Worm (Caenorhabditis elegans) whole organism, L4 larva: ENCODE data around the gene C16C10.2.
A peak's percentile ranks its signal among the peaks of the same experiment; 100 is the strongest.

Experiments used
- D1046.2 ChIP-seq: fragments of 200-800 bp; sonication (Bioruptor generic); IDR thresholded peaks from 2 replicates; pipeline ENCODE4 v1.3.6; 2022; ENCODE audit warnings: missing genetic modification characterization, missing compliant biosample characterization
- F10B5.3 ChIP-seq: sonication (generic microtip); optimal IDR thresholded peaks from 2 replicates; lab custom pipeline; 2016; ENCODE audit warnings: mild to moderate bottlenecking, missing genetic modification characterization, missing compliant biosample characterization
- F26F4.8 ChIP-seq: fragments of 200-800 bp; sonication (Bioruptor generic); conservative IDR thresholded peaks from 2 replicates; pipeline ENCODE4 v1.3.6; 2022; ENCODE audit warnings: missing genetic modification characterization, missing compliant biosample characterization
- F37D6.2 ChIP-seq: sonication (generic microtip); optimal IDR thresholded peaks from 2 replicates; lab custom pipeline; 2016; ENCODE audit warnings: mild to moderate bottlenecking, missing genetic modification characterization, missing compliant biosample characterization
- F44E2.7 ChIP-seq: fragments of 200-800 bp; sonication (Bioruptor generic); IDR thresholded peaks from 2 replicates; pipeline ENCODE4 v2.1.2; 2022; ENCODE audit warnings: missing genetic modification characterization, missing compliant biosample characterization
- T26A8.4 ChIP-seq: fragments of 200-800 bp; sonication (Bioruptor generic); IDR thresholded peaks from 2 replicates; pipeline ENCODE4 v1.3.6; 2022; ENCODE audit warnings: missing genetic modification characterization, missing compliant biosample characterization
- Y105C5A.15 ChIP-seq: fragments of 200-800 bp; sonication (Bioruptor generic); IDR thresholded peaks from 2 replicates; pipeline ENCODE4 v1.3.6; 2022; ENCODE audit warnings: missing genetic modification characterization, missing compliant biosample characterization
- Y5F2A.4 ChIP-seq: fragments of 200-800 bp; sonication (Bioruptor generic); optimal IDR thresholded peaks from 2 replicates; lab custom pipeline; 2018; ENCODE audit warnings: mild to moderate bottlenecking, missing genetic modification characterization, missing compliant biosample characterization
- Y75B8A.6 ChIP-seq: fragments of 200-800 bp; sonication (Bioruptor generic); IDR thresholded peaks from 2 replicates; pipeline ENCODE4 v1.3.6; 2022; ENCODE audit warnings: missing genetic modification reagents, missing genetic modification characterization, missing compliant biosample characterization
- ZK546.5 ChIP-seq, 2 experiments: sonication (generic microtip); optimal IDR thresholded peaks; 2 replicates each; lab custom pipeline; 2017; ENCODE audit warnings: missing biosample characterization in 2 of 2, missing genetic modification characterization in 2 of 2
- aly-2 ChIP-seq: sonication (generic microtip); optimal IDR thresholded peaks from 2 replicates; lab custom pipeline; 2018; ENCODE audit warnings: missing biosample characterization, missing genetic modification characterization
- arid-1 ChIP-seq: fragments of 200-800 bp; sonication (Bioruptor generic); conservative IDR thresholded peaks from 2 replicates; pipeline ENCODE4 v1.3.6; 2022; ENCODE audit warnings: missing genetic modification reagents, missing genetic modification characterization, missing compliant biosample characterization
- attf-4 ChIP-seq: sonication (generic microtip); optimal IDR thresholded peaks from 3 replicates; lab custom pipeline; 2017; ENCODE audit warnings: missing biosample characterization, missing genetic modification characterization
- ceh-44 ChIP-seq: fragments of 200-800 bp; sonication (Bioruptor generic); IDR thresholded peaks from 2 replicates; pipeline ENCODE4 v1.3.6; 2022; ENCODE audit warnings: missing genetic modification reagents, missing genetic modification characterization, missing compliant biosample characterization
- ceh-62 ChIP-seq: sonication (generic microtip); optimal IDR thresholded peaks from 2 replicates; lab custom pipeline; 2017; ENCODE audit warnings: missing biosample characterization, missing genetic modification characterization
- ces-1 ChIP-seq: fragments of 150-350 bp; sonication (generic microtip); optimal IDR thresholded peaks from 4 replicates; lab custom pipeline; 2014; ENCODE audit warnings: missing biosample characterization, missing genetic modification reagents, missing genetic modification characterization
- dmd-6 ChIP-seq: fragments of 200-800 bp; sonication (Bioruptor generic); IDR thresholded peaks from 2 replicates; pipeline ENCODE4 v1.3.6; 2022; ENCODE audit warnings: missing genetic modification reagents, missing genetic modification characterization, missing compliant biosample characterization
- dmd-9 ChIP-seq: fragments of 200-800 bp; sonication (Bioruptor generic); IDR thresholded peaks from 2 replicates; pipeline ENCODE4 v1.3.6; 2022; ENCODE audit warnings: missing genetic modification reagents, missing genetic modification characterization, missing compliant biosample characterization
- dpl-1 ChIP-seq: fragments of 150-350 bp; optimal IDR thresholded peaks from 2 replicates; lab custom pipeline; 2014; ENCODE audit warnings: missing biosample characterization, missing genetic modification reagents, missing genetic modification characterization
- duxl-1 ChIP-seq: sonication (generic microtip); optimal IDR thresholded peaks from 2 replicates; lab custom pipeline; 2016; ENCODE audit warnings: mild to moderate bottlenecking, missing genetic modification characterization, moderate library complexity, missing compliant biosample characterization; ENCODE audit not compliant: poor library complexity
- hif-1 ChIP-seq, 2 experiments: sonication (generic microtip); optimal IDR thresholded peaks; 2 replicates each; lab custom pipeline; 2016 to 2017; ENCODE audit warnings: missing compliant biosample characterization in 2 of 2, missing genetic modification characterization in 2 of 2, missing genetic modification reagents in 2 of 2, missing genotype in 2 of 2, mild to moderate bottlenecking in 1 of 2
- hlh-11 ChIP-seq: fragments of 200-800 bp; sonication (Bioruptor generic); optimal IDR thresholded peaks from 2 replicates; lab custom pipeline; 2018; ENCODE audit warnings: mild to moderate bottlenecking, missing genetic modification characterization, missing compliant biosample characterization
- hlh-30 ChIP-seq: sonication (generic microtip); optimal IDR thresholded peaks from 2 replicates; lab custom pipeline; 2017; ENCODE audit warnings: antibody characterized with exemption, mild to moderate bottlenecking, missing genetic modification characterization, missing compliant biosample characterization; ENCODE audit not compliant: insufficient read depth
- jun-1 ChIP-seq: fragments of 150-350 bp; optimal IDR thresholded peaks from 2 replicates; lab custom pipeline; 2014; ENCODE audit warnings: missing biosample characterization, missing genetic modification reagents, missing genetic modification characterization
- lin-1 ChIP-seq: fragments of 200-800 bp; sonication (Bioruptor generic); IDR thresholded peaks from 2 replicates; pipeline ENCODE4 v1.3.6; 2022; ENCODE audit warnings: missing genetic modification reagents, missing genetic modification characterization, missing compliant biosample characterization
- lin-29 ChIP-seq: fragments of 200-800 bp; sonication (Bioruptor generic); IDR thresholded peaks from 2 replicates; pipeline ENCODE4 v1.3.6; 2022; ENCODE audit warnings: missing genetic modification reagents, missing genetic modification characterization, missing compliant biosample characterization
- lin-39 ChIP-seq: fragments of 150-350 bp; optimal IDR thresholded peaks from 2 replicates; lab custom pipeline; 2014; ENCODE audit warnings: missing biosample characterization, missing genetic modification reagents, missing genetic modification characterization
- madf-9 ChIP-seq: fragments of 200-800 bp; sonication (Bioruptor generic); conservative IDR thresholded peaks from 2 replicates; pipeline ENCODE4 v1.3.6; 2022; ENCODE audit warnings: missing genetic modification reagents, missing genetic modification characterization, missing compliant biosample characterization
- mdl-1 ChIP-seq, 2 experiments: fragments of 150-350 bp in 1 of 2; sonication (generic microtip) in 1 of 2; optimal IDR thresholded peaks; 2 replicates each; lab custom pipeline; 2014 to 2017; ENCODE audit warnings: missing biosample characterization in 2 of 2, missing genetic modification characterization in 2 of 2
- mep-1 ChIP-seq: fragments of 150-350 bp; sonication (generic microtip); optimal IDR thresholded peaks from 3 replicates; lab custom pipeline; 2014; ENCODE audit warnings: missing biosample characterization, missing genetic modification characterization
- mxl-3 ChIP-seq: fragments of 200-800 bp; sonication (Bioruptor generic); optimal IDR thresholded peaks from 2 replicates; lab custom pipeline; 2018; ENCODE audit warnings: mild to moderate bottlenecking, missing genetic modification characterization, missing compliant biosample characterization
- nhr-10 ChIP-seq: fragments of 150-350 bp; optimal IDR thresholded peaks from 2 replicates; lab custom pipeline; 2014; ENCODE audit warnings: missing biosample characterization, missing genetic modification characterization
- nhr-42 ChIP-seq: fragments of 200-800 bp; sonication (Bioruptor generic); IDR thresholded peaks from 2 replicates; pipeline ENCODE4 v1.3.6; 2022; ENCODE audit warnings: missing genetic modification characterization, missing compliant biosample characterization
- nhr-6 ChIP-seq: fragments of 150-350 bp; optimal IDR thresholded peaks from 2 replicates; lab custom pipeline; 2014; ENCODE audit warnings: missing biosample characterization, missing genetic modification characterization
- nhr-77 ChIP-seq: fragments of 150-350 bp; optimal IDR thresholded peaks from 2 replicates; lab custom pipeline; 2014; ENCODE audit warnings: missing biosample characterization, missing genetic modification characterization
- pha-4 ChIP-seq, 2 experiments: fragments of 150-350 bp in 1 of 2; fragments of 200-800 bp in 1 of 2; sonication (Bioruptor generic) in 1 of 2; IDR thresholded peaks in 1 of 2; optimal IDR thresholded peaks in 1 of 2; 2 replicates each; pipeline versions ENCODE4 v1.3.6 to Lab custom; 2014 to 2022; ENCODE audit warnings: missing genetic modification characterization in 2 of 2, missing genetic modification reagents in 2 of 2, missing biosample characterization in 1 of 2, missing compliant biosample characterization in 1 of 2
- saeg-2 ChIP-seq: fragments of 200-800 bp; sonication (Bioruptor generic); IDR thresholded peaks from 2 replicates; pipeline ENCODE4 v1.3.6; 2022; ENCODE audit warnings: missing genetic modification reagents, missing genetic modification characterization, missing compliant biosample characterization
- sdz-12 ChIP-seq: fragments of 200-800 bp; sonication (Bioruptor generic); optimal IDR thresholded peaks from 2 replicates; lab custom pipeline; 2018; ENCODE audit warnings: mild to moderate bottlenecking, missing genetic modification characterization, missing compliant biosample characterization
- set-16 ChIP-seq: fragments of 200-800 bp; sonication (Bioruptor generic); IDR thresholded peaks from 2 replicates; pipeline ENCODE4 v1.3.6; 2022; ENCODE audit warnings: missing genetic modification reagents, missing genetic modification characterization, missing compliant biosample characterization
- skn-1 ChIP-seq: fragments of 150-350 bp; optimal IDR thresholded peaks from 2 replicates; lab custom pipeline; 2014; ENCODE audit warnings: missing biosample characterization, missing genetic modification characterization
- snpc-4 ChIP-seq: fragments of 150-350 bp; optimal IDR thresholded peaks from 2 replicates; lab custom pipeline; 2014; ENCODE audit warnings: missing biosample characterization, missing genetic modification characterization
- spr-3 ChIP-seq: fragments of 200-800 bp; sonication (Bioruptor generic); optimal IDR thresholded peaks from 2 replicates; lab custom pipeline; 2018; ENCODE audit warnings: mild to moderate bottlenecking, missing genetic modification characterization, missing compliant biosample characterization
- tag-97 ChIP-seq: fragments of 200-800 bp; sonication (Bioruptor generic); IDR thresholded peaks from 2 replicates; pipeline ENCODE4 v1.3.6; 2022; ENCODE audit warnings: missing genetic modification characterization, missing compliant biosample characterization
- tra-1 ChIP-seq: fragments of 200-800 bp; sonication (Bioruptor generic); IDR thresholded peaks from 2 replicates; pipeline ENCODE4 v1.3.6; 2022; ENCODE audit warnings: missing genetic modification reagents, missing genetic modification characterization, missing compliant biosample characterization
- unc-130 ChIP-seq: sonication (generic microtip); optimal IDR thresholded peaks from 2 replicates; lab custom pipeline; 2016; ENCODE audit warnings: missing genetic modification reagents, missing genetic modification characterization, missing compliant biosample characterization
- unc-39 ChIP-seq: sonication (generic microtip); optimal IDR thresholded peaks from 2 replicates; lab custom pipeline; 2017; ENCODE audit warnings: missing biosample characterization, missing genetic modification characterization
- vab-7 ChIP-seq: fragments of 200-800 bp; sonication (Bioruptor generic); IDR thresholded peaks from 2 replicates; pipeline ENCODE4 v1.3.6; 2022; ENCODE audit warnings: missing genetic modification reagents, missing genetic modification characterization, missing compliant biosample characterization
- zfp-2 ChIP-seq: sonication (generic microtip); optimal IDR thresholded peaks from 2 replicates; lab custom pipeline; 2016; ENCODE audit warnings: mild to moderate bottlenecking, missing genetic modification characterization, missing compliant biosample characterization
- zfp-3 ChIP-seq: fragments of 200-800 bp; sonication (Bioruptor generic); conservative IDR thresholded peaks from 2 replicates; pipeline ENCODE4 v1.3.6; 2022; ENCODE audit warnings: missing genetic modification reagents, missing genetic modification characterization, missing compliant biosample characterization
- zip-11 ChIP-seq: fragments of 200-800 bp; sonication (Bioruptor generic); IDR thresholded peaks from 2 replicates; pipeline ENCODE4 v1.3.6; 2022; ENCODE audit warnings: missing genetic modification characterization, missing compliant biosample characterization
- ztf-11 ChIP-seq: fragments of 150-350 bp; optimal IDR thresholded peaks from 2 replicates; lab custom pipeline; 2014; ENCODE audit warnings: missing biosample characterization, missing genetic modification characterization
- ztf-7 ChIP-seq: fragments of 150-350 bp; optimal IDR thresholded peaks from 2 replicates; lab custom pipeline; 2014; ENCODE audit warnings: missing biosample characterization, missing genetic modification characterization

Gene C16C10.2

DNA sequence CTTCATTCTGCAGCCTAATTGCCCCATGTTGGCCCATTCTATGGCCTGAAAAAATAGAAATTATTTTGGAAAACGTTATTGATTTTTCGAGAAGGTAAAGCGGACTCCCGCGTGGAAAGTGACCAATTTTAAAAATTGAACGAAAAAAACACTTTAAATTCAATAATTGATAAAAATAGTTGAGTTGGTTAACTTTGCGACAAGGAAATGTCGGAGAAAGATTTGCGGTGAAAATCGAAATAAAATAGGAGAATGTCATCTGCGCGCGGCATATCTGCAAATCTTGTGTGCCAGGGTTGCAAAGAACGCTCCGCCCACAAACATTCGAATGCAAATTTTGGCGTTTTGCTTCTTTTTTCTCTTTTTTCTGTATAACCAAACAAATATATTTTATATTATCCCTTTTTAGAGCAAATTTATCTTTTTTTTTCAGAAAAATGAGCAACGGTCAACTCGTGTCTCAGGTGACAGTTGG lies 7.5 kb downstream of the C16C10.2 start, which contains the start of the genes rnf-121 and C16C10.4:
rnf-121 (minus strand) TSS at position 51 of the 475 bp plus-strand sequence.
C16C10.4 (plus strand) TSS at position 434 of the 475 bp plus-strand sequence.
- TF ChIP-seq nhr-10 (no peak), zip-11 (GFP tag; lab: Robert Waterston, UW) (no peak), lin-39 (tag; lab: Kevin White, UChicago) (no peak), tra-1 (no peak), nhr-42 (GFP tag; lab: Robert Waterston, UW) (no peak), arid-1 (GFP tag; lab: Robert Waterston, UW) (peak; percentile 81), madf-9 (GFP tag; lab: Robert Waterston, UW) (no peak), hlh-30 (tag; lab: Kevin White, UChicago) (no peak), spr-3 (GFP tag; lab: Kevin White, UChicago) (no peak), ces-1 (GFP tag; lab: Kevin White, UChicago) (no peak), lin-29 (GFP tag; lab: Robert Waterston, UW) (no peak), Y5F2A.4 (GFP tag; lab: Kevin White, UChicago) (peak; percentile 43), F10B5.3 (tag; lab: Kevin White, UChicago) (peak; percentile 37), unc-39 (tag; lab: Kevin White, UChicago) (no peak), dpl-1 (GFP tag; lab: Kevin White, UChicago) (peak; percentile 71), hlh-11 (tag; lab: Kevin White, UChicago) (no peak), snpc-4 (tag; lab: Kevin White, UChicago) (no peak), aly-2 (tag; lab: Kevin White, UChicago) (no peak), F26F4.8 (GFP tag; lab: Robert Waterston, UW) (no peak), tag-97 (GFP tag; lab: Robert Waterston, UW) (no peak), ceh-44 (GFP tag; lab: Robert Waterston, UW) (no peak), zfp-3 (GFP tag; lab: Robert Waterston, UW) (no peak), skn-1 (tag; lab: Kevin White, UChicago) (no peak), dmd-9 (GFP tag; lab: Robert Waterston, UW) (no peak), sdz-12 (GFP tag; lab: Kevin White, UChicago) (no peak), lin-1 (GFP tag; lab: Robert Waterston, UW) (no peak), pha-4 (GFP tag; IDR thresholded peaks at IDR 0.05; lab: Robert Waterston, UW) (peak; percentile 50; the same call in 1 of the 2 replicates), pha-4 (tag; optimal IDR thresholded peaks at IDR 0.05; lab: Kevin White, UChicago) (no peak), D1046.2 (GFP tag; lab: Robert Waterston, UW) (no peak), attf-4 (no peak), unc-130 (GFP tag; lab: Kevin White, UChicago) (peak; percentile 82), Y75B8A.6 (GFP tag; lab: Robert Waterston, UW) (no peak), ztf-11 (no peak), vab-7 (GFP tag; lab: Robert Waterston, UW) (peak; percentile 40; the same call in 1 of the 2 replicates), F37D6.2 (tag; lab: Kevin White, UChicago) (peak; percentile 11), saeg-2 (no peak), ZK546.5 (tag; optimal IDR thresholded peaks at IDR 0.05; lab: Kevin White, UChicago) (no peak), dmd-6 (no peak), hif-1 (tag; optimal IDR thresholded peaks at IDR 0.05; lab: Kevin White, UChicago) (peak in 1 of 2 experiments; percentile 36), ceh-62 (tag; lab: Kevin White, UChicago) (no peak), T26A8.4 (GFP tag; lab: Robert Waterston, UW) (no peak; the same call in 1 of the 2 replicates), mxl-3 (GFP tag; lab: Kevin White, UChicago) (no peak), mdl-1 (tag; optimal IDR thresholded peaks at IDR 0.05; lab: Kevin White, UChicago) (no peak), F44E2.7 (no peak), nhr-6 (tag; lab: Kevin White, UChicago) (peak; percentile 67), duxl-1 (peak; percentile 82), mep-1 (tag; lab: Kevin White, UChicago) (peak; percentile 66), jun-1 (tag; lab: Kevin White, UChicago) (no peak), nhr-77 (tag; lab: Kevin White, UChicago) (no peak), zfp-2 (no peak), Y105C5A.15 (no peak), set-16 (GFP tag; lab: Robert Waterston, UW) (no peak), ztf-7 (tag; lab: Kevin White, UChicago) (peak; percentile 50)
